Worm (Caenorhabditis elegans) whole organism, L4 larva: ENCODE measurements around the gene F48G7.8.

Experiments used
- D1046.2 ChIP-seq: fragments of 200-800 bp; sonication (Bioruptor generic); IDR thresholded peaks from 2 replicates; pipeline ENCODE4 v1.3.6; 2022; ENCODE audit warnings: missing genetic modification characterization, missing compliant biosample characterization
- F44E2.7 ChIP-seq: fragments of 200-800 bp; sonication (Bioruptor generic); IDR thresholded peaks from 2 replicates; pipeline ENCODE4 v2.1.2; 2022; ENCODE audit warnings: missing genetic modification characterization, missing compliant biosample characterization
- T20F7.1 ChIP-seq: fragments of 200-800 bp; sonication (Bioruptor generic); optimal IDR thresholded peaks from 2 replicates; lab custom pipeline; 2018; ENCODE audit warnings: mild to moderate bottlenecking, missing genetic modification characterization, missing compliant biosample characterization
- T26A8.4 ChIP-seq: fragments of 200-800 bp; sonication (Bioruptor generic); IDR thresholded peaks from 2 replicates; pipeline ENCODE4 v1.3.6; 2022; ENCODE audit warnings: missing genetic modification characterization, missing compliant biosample characterization
- Y48G9A.11 ChIP-seq: fragments of 200-800 bp; sonication (Bioruptor generic); IDR thresholded peaks from 2 replicates; pipeline ENCODE4 v1.3.6; 2022; ENCODE audit warnings: missing genetic modification reagents, missing genetic modification characterization, missing compliant biosample characterization
- Y5F2A.4 ChIP-seq: fragments of 200-800 bp; sonication (Bioruptor generic); optimal IDR thresholded peaks from 2 replicates; lab custom pipeline; 2018; ENCODE audit warnings: mild to moderate bottlenecking, missing genetic modification characterization, missing compliant biosample characterization
- Y75B8A.6 ChIP-seq: fragments of 200-800 bp; sonication (Bioruptor generic); IDR thresholded peaks from 2 replicates; pipeline ENCODE4 v1.3.6; 2022; ENCODE audit warnings: missing genetic modification reagents, missing genetic modification characterization, missing compliant biosample characterization
- aly-2 ChIP-seq: sonication (generic microtip); optimal IDR thresholded peaks from 2 replicates; lab custom pipeline; 2018; ENCODE audit warnings: missing biosample characterization, missing genetic modification characterization
- ceh-20 ChIP-seq: fragments of 200-800 bp; sonication (Bioruptor generic); IDR thresholded peaks from 2 replicates; pipeline ENCODE4 v1.3.6; 2022; ENCODE audit warnings: missing genetic modification reagents, missing genetic modification characterization, missing compliant biosample characterization
- ceh-32 ChIP-seq: sonication (generic microtip); optimal IDR thresholded peaks from 2 replicates; lab custom pipeline; 2016; ENCODE audit warnings: mild to moderate bottlenecking, missing genetic modification characterization, missing compliant biosample characterization; ENCODE audit not compliant: poor library complexity
- ceh-44 ChIP-seq: fragments of 200-800 bp; sonication (Bioruptor generic); IDR thresholded peaks from 2 replicates; pipeline ENCODE4 v1.3.6; 2022; ENCODE audit warnings: missing genetic modification reagents, missing genetic modification characterization, missing compliant biosample characterization
- ceh-62 ChIP-seq: sonication (generic microtip); optimal IDR thresholded peaks from 2 replicates; lab custom pipeline; 2017; ENCODE audit warnings: missing biosample characterization, missing genetic modification characterization
- cey-2 ChIP-seq: sonication (generic microtip); optimal IDR thresholded peaks from 3 replicates; lab custom pipeline; 2017; ENCODE audit warnings: missing genetic modification characterization, mild to moderate bottlenecking, missing compliant biosample characterization, antibody characterized with exemption, borderline replicate concordance; ENCODE audit not compliant: insufficient read depth
- daf-12 ChIP-seq: fragments of 150-350 bp; optimal IDR thresholded peaks from 2 replicates; lab custom pipeline; 2014; ENCODE audit warnings: missing biosample characterization, missing genetic modification reagents, missing genetic modification characterization
- daf-16 ChIP-seq, 3 experiments: sonication (generic microtip); optimal IDR thresholded peaks; 2 replicates each; lab custom pipeline; 2016 to 2017; ENCODE audit warnings: missing genetic modification characterization in 3 of 3, missing genetic modification reagents in 3 of 3, mild to moderate bottlenecking in 2 of 3, missing compliant biosample characterization in 2 of 3, missing biosample characterization in 1 of 3, moderate library complexity in 1 of 3
- daf-19 ChIP-seq: fragments of 200-800 bp; sonication (Bioruptor generic); conservative IDR thresholded peaks from 2 replicates; pipeline ENCODE4 v1.3.6; 2022; ENCODE audit warnings: missing genetic modification characterization, missing compliant biosample characterization
- dmd-8 ChIP-seq: fragments of 200-800 bp; sonication (Bioruptor generic); IDR thresholded peaks from 2 replicates; pipeline ENCODE4 v1.3.6; 2022; ENCODE audit warnings: missing genetic modification characterization, missing compliant biosample characterization
- egl-43 ChIP-seq: fragments of 200-800 bp; sonication (Bioruptor generic); IDR thresholded peaks from 2 replicates; pipeline ENCODE4 v1.3.6; 2022; ENCODE audit warnings: missing genetic modification reagents, missing genetic modification characterization, missing compliant biosample characterization
- fkh-10 ChIP-seq: fragments of 150-350 bp; optimal IDR thresholded peaks from 2 replicates; lab custom pipeline; 2014; ENCODE audit warnings: missing biosample characterization, missing genetic modification reagents, missing genetic modification characterization
- hif-1 ChIP-seq, 2 experiments: sonication (generic microtip); optimal IDR thresholded peaks; 2 replicates each; lab custom pipeline; 2016 to 2017; ENCODE audit warnings: missing compliant biosample characterization in 2 of 2, missing genetic modification characterization in 2 of 2, missing genetic modification reagents in 2 of 2, missing genotype in 2 of 2, mild to moderate bottlenecking in 1 of 2
- hlh-11 ChIP-seq: fragments of 200-800 bp; sonication (Bioruptor generic); optimal IDR thresholded peaks from 2 replicates; lab custom pipeline; 2018; ENCODE audit warnings: mild to moderate bottlenecking, missing genetic modification characterization, missing compliant biosample characterization
- lim-7 ChIP-seq: fragments of 200-800 bp; sonication (Bioruptor generic); IDR thresholded peaks from 2 replicates; pipeline ENCODE4 v1.3.6; 2022; ENCODE audit warnings: missing genetic modification characterization, missing compliant biosample characterization
- lin-1 ChIP-seq: fragments of 200-800 bp; sonication (Bioruptor generic); IDR thresholded peaks from 2 replicates; pipeline ENCODE4 v1.3.6; 2022; ENCODE audit warnings: missing genetic modification reagents, missing genetic modification characterization, missing compliant biosample characterization
- lin-39 ChIP-seq: fragments of 150-350 bp; optimal IDR thresholded peaks from 2 replicates; lab custom pipeline; 2014; ENCODE audit warnings: missing biosample characterization, missing genetic modification reagents, missing genetic modification characterization
- lir-3 ChIP-seq: sonication (generic microtip); optimal IDR thresholded peaks from 2 replicates; lab custom pipeline; 2016; ENCODE audit warnings: mild to moderate bottlenecking, missing genetic modification characterization, missing compliant biosample characterization
- lsy-2 ChIP-seq, 2 experiments: fragments of 150-350 bp in 1 of 2; sonication (generic microtip) in 1 of 2; optimal IDR thresholded peaks; 2 replicates each; lab custom pipeline; 2014 to 2017; ENCODE audit warnings: missing biosample characterization in 2 of 2, missing genetic modification characterization in 2 of 2
- mep-1 ChIP-seq: fragments of 150-350 bp; sonication (generic microtip); optimal IDR thresholded peaks from 3 replicates; lab custom pipeline; 2014; ENCODE audit warnings: missing biosample characterization, missing genetic modification characterization
- nhr-237 ChIP-seq: sonication (generic microtip); optimal IDR thresholded peaks from 2 replicates; lab custom pipeline; 2017; ENCODE audit warnings: missing biosample characterization, missing genetic modification characterization
- nhr-42 ChIP-seq: fragments of 200-800 bp; sonication (Bioruptor generic); IDR thresholded peaks from 2 replicates; pipeline ENCODE4 v1.3.6; 2022; ENCODE audit warnings: missing genetic modification characterization, missing compliant biosample characterization
- nhr-6 ChIP-seq: fragments of 150-350 bp; optimal IDR thresholded peaks from 2 replicates; lab custom pipeline; 2014; ENCODE audit warnings: missing biosample characterization, missing genetic modification characterization
- nhr-76 ChIP-seq: fragments of 150-350 bp; optimal IDR thresholded peaks from 2 replicates; lab custom pipeline; 2014; ENCODE audit warnings: missing biosample characterization, missing genetic modification characterization
- pha-4 ChIP-seq, 2 experiments: fragments of 150-350 bp in 1 of 2; fragments of 200-800 bp in 1 of 2; sonication (Bioruptor generic) in 1 of 2; IDR thresholded peaks in 1 of 2; optimal IDR thresholded peaks in 1 of 2; 2 replicates each; pipeline versions ENCODE4 v1.3.6 to Lab custom; 2014 to 2022; ENCODE audit warnings: missing genetic modification characterization in 2 of 2, missing genetic modification reagents in 2 of 2, missing biosample characterization in 1 of 2, missing compliant biosample characterization in 1 of 2
- php-3 ChIP-seq: fragments of 200-800 bp; sonication (Bioruptor generic); IDR thresholded peaks from 2 replicates; pipeline ENCODE4 v1.3.6; 2022; ENCODE audit warnings: missing genetic modification reagents, missing genetic modification characterization, missing compliant biosample characterization
- rbr-2 ChIP-seq: sonication (generic microtip); optimal IDR thresholded peaks from 2 replicates; lab custom pipeline; 2016; ENCODE audit warnings: missing genotype, missing genetic modification characterization, missing compliant biosample characterization
- saeg-2 ChIP-seq: fragments of 200-800 bp; sonication (Bioruptor generic); IDR thresholded peaks from 2 replicates; pipeline ENCODE4 v1.3.6; 2022; ENCODE audit warnings: missing genetic modification reagents, missing genetic modification characterization, missing compliant biosample characterization
- spr-3 ChIP-seq: fragments of 200-800 bp; sonication (Bioruptor generic); optimal IDR thresholded peaks from 2 replicates; lab custom pipeline; 2018; ENCODE audit warnings: mild to moderate bottlenecking, missing genetic modification characterization, missing compliant biosample characterization
- tra-1 ChIP-seq: fragments of 200-800 bp; sonication (Bioruptor generic); IDR thresholded peaks from 2 replicates; pipeline ENCODE4 v1.3.6; 2022; ENCODE audit warnings: missing genetic modification reagents, missing genetic modification characterization, missing compliant biosample characterization
- unc-130 ChIP-seq: sonication (generic microtip); optimal IDR thresholded peaks from 2 replicates; lab custom pipeline; 2016; ENCODE audit warnings: missing genetic modification reagents, missing genetic modification characterization, missing compliant biosample characterization
- unc-39 ChIP-seq: sonication (generic microtip); optimal IDR thresholded peaks from 2 replicates; lab custom pipeline; 2017; ENCODE audit warnings: missing biosample characterization, missing genetic modification characterization
- unc-62 ChIP-seq, 3 experiments: fragments of 150-350 bp in 1 of 3; sonication (generic microtip); optimal IDR thresholded peaks in 2 of 3; peaks in 1 of 3; 1 replicate in 1 of 3; 2 replicates in 2 of 3; lab custom pipeline; 2014 to 2017; ENCODE audit warnings: missing biosample characterization in 3 of 3, missing genetic modification characterization in 3 of 3, missing genetic modification reagents in 3 of 3, missing genotype in 1 of 3
- vab-7 ChIP-seq: fragments of 200-800 bp; sonication (Bioruptor generic); IDR thresholded peaks from 2 replicates; pipeline ENCODE4 v1.3.6; 2022; ENCODE audit warnings: missing genetic modification reagents, missing genetic modification characterization, missing compliant biosample characterization
- zfp-3 ChIP-seq: fragments of 200-800 bp; sonication (Bioruptor generic); conservative IDR thresholded peaks from 2 replicates; pipeline ENCODE4 v1.3.6; 2022; ENCODE audit warnings: missing genetic modification reagents, missing genetic modification characterization, missing compliant biosample characterization

Gene F48G7.8

ce11 chrV:655823-656222, 28.3 kb upstream of the F48G7.8 start, which contains the start of gene srh-245:
Gene srh-245, minus strand, starts transcription at chrV:655923.
- no peak for TF ChIP-seq spr-3 (GFP tag; lab: Kevin White, UChicago)
- TF ChIP-seq lim-7 = no peak
- no peak for TF ChIP-seq T26A8.4 (GFP tag; lab: Robert Waterston, UW)
- no peak for TF ChIP-seq D1046.2 (GFP tag; lab: Robert Waterston, UW)
- TF ChIP-seq lin-39 (tag; lab: Kevin White, UChicago) = no peak
- no peak for TF ChIP-seq Y75B8A.6 (GFP tag; lab: Robert Waterston, UW)
- TF ChIP-seq lin-1 = no peak
- no peak for TF ChIP-seq unc-39 (tag; lab: Kevin White, UChicago)
- no peak for TF ChIP-seq unc-62 (GFP tag; optimal IDR thresholded peaks at IDR 0.05 in 1 of 2; lab: Kevin White, UChicago)
- no peak for TF ChIP-seq unc-62 (tag; optimal IDR thresholded peaks at IDR 0.05; lab: Kevin White, UChicago)
- TF ChIP-seq tra-1 (GFP tag; lab: Robert Waterston, UW) = no peak
- TF ChIP-seq fkh-10 (GFP tag; lab: Kevin White, UChicago) = no peak
- no peak for TF ChIP-seq Y48G9A.11 (GFP tag; lab: Robert Waterston, UW)
- TF ChIP-seq rbr-2 (tag; lab: Kevin White, UChicago) = no peak
- TF ChIP-seq daf-12 = no peak
- TF ChIP-seq ceh-20 = no peak

DNA sequence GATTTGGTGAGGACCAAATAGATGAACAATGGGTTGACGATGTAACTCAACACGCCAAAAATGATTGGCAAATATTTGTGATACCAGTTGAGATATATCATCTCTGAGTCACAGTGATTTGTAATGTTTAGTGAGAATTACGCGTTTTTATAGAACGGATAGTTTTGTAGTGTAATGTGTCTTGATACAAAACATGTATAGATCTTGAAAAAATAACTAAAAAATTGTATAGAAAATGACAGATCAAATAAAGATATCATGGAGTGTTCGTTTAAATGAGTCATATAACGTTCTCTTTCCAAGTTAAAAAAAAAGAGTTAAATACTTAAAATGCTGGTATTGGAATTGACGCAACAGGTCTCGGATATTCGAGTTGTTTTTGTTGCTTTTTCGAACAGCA, 26.9 kb upstream of the F48G7.8 start, which contains the start of gene srj-6:
srj-6 (minus strand) TSS at position 101 of the 400 bp plus-strand sequence.
- TF ChIP-seq daf-16 (GFP tag; optimal IDR thresholded peaks at IDR 0.05; lab: Kevin White, UChicago) (no peak), daf-16 (tag; optimal IDR thresholded peaks at IDR 0.05; lab: Kevin White, UChicago) (no peak), aly-2 (tag; lab: Kevin White, UChicago) (no peak), pha-4 (GFP tag; IDR thresholded peaks at IDR 0.05; lab: Robert Waterston, UW) (no peak), pha-4 (tag; optimal IDR thresholded peaks at IDR 0.05; lab: Kevin White, UChicago) (no peak), T20F7.1 (GFP tag; lab: Kevin White, UChicago) (no peak), F44E2.7 (GFP tag; lab: Robert Waterston, UW) (no peak), php-3 (GFP tag; lab: Robert Waterston, UW) (no peak), lsy-2 (tag; optimal IDR thresholded peaks at IDR 0.05; lab: Kevin White, UChicago) (no peak), hif-1 (tag; optimal IDR thresholded peaks at IDR 0.05; lab: Kevin White, UChicago) (no peak), fkh-10 (GFP tag; lab: Kevin White, UChicago) (no peak), T26A8.4 (GFP tag; lab: Robert Waterston, UW) (no peak), saeg-2 (GFP tag; lab: Robert Waterston, UW) (no peak), ceh-44 (GFP tag; lab: Robert Waterston, UW) (no peak), unc-130 (GFP tag; lab: Kevin White, UChicago) (no peak), dmd-8 (no peak), Y5F2A.4 (GFP tag; lab: Kevin White, UChicago) (no peak), daf-19 (GFP tag; lab: Robert Waterston, UW) (no peak), ceh-32 (tag; lab: Kevin White, UChicago) (no peak), Y75B8A.6 (GFP tag; lab: Robert Waterston, UW) (no peak), vab-7 (no peak)

- no peak for TF ChIP-seq nhr-76 (tag; lab: Kevin White, UChicago)
- no peak for TF ChIP-seq ceh-62 (tag; lab: Kevin White, UChicago)
These were observed 25.5 kb upstream of the F48G7.8 start, which contains the start of gene srj-5 for ce11 chrV:652940-653339. Gene srj-5, minus strand, starts transcription at chrV:653040.

DNA sequence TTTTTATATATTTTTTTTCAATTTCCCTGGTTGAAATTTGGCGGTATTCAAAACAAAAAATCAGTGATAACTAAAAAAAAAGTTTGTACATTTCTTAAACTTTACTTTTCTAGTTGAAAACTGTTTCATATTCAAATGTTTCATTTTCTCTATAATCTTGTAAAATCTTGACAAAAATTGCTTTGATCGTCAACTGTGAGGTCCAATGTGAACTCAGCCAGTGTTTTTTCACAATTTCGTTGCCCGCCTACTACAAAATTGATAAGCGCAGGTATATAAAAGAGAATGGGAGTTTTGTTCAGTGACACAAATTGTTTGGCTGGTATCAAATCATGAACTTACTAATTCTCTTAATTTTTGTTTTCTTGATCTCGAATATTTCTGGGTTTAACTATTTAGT, 19.4 kb upstream of the F48G7.8 start, which contains the start of gene ugt-42:
ugt-42 (plus strand) TSS at position 301 of the 400 bp plus-strand sequence.
- TF ChIP-seq lsy-2 (tag; optimal IDR thresholded peaks at IDR 0.05; lab: Kevin White, UChicago) (no peak), nhr-6 (tag; lab: Kevin White, UChicago) (no peak), hlh-11 (no peak), mep-1 (tag; lab: Kevin White, UChicago) (no peak), tra-1 (GFP tag; lab: Robert Waterston, UW) (no peak), cey-2 (tag; lab: Kevin White, UChicago) (no peak), nhr-237 (no peak), rbr-2 (tag; lab: Kevin White, UChicago) (no peak), zfp-3 (no peak), egl-43 (no peak), ceh-20 (no peak), daf-19 (GFP tag; lab: Robert Waterston, UW) (no peak), lir-3 (tag; lab: Kevin White, UChicago) (no peak), nhr-42 (GFP tag; lab: Robert Waterston, UW) (no peak)
